Worm (Caenorhabditis elegans) whole organism, L2 larva: ENCODE results near the gene rsd-3.

Experiments used
- C34F6.9 ChIP-seq: fragments of 150-350 bp; optimal IDR thresholded peaks from 2 replicates; lab custom pipeline; 2014; ENCODE audit warnings: missing biosample characterization, missing genetic modification characterization
- F13H6.1 ChIP-seq: sonication (generic microtip); optimal IDR thresholded peaks from 2 replicates; lab custom pipeline; 2016; ENCODE audit warnings: missing genetic modification characterization, missing compliant biosample characterization
- R02D3.7 ChIP-seq: fragments of 150-350 bp; optimal IDR thresholded peaks from 2 replicates; lab custom pipeline; 2014; ENCODE audit warnings: missing biosample characterization, missing genetic modification characterization
- Y55F3AM.14 ChIP-seq: fragments of 200-800 bp; sonication (Bioruptor generic); optimal IDR thresholded peaks from 2 replicates; lab custom pipeline; 2018; ENCODE audit warnings: mild to moderate bottlenecking, missing genetic modification characterization, missing compliant biosample characterization
- alr-1 ChIP-seq: fragments of 150-350 bp; optimal IDR thresholded peaks from 2 replicates; lab custom pipeline; 2014; ENCODE audit warnings: missing biosample characterization, missing genetic modification characterization
- aly-2 ChIP-seq: fragments of 150-350 bp; optimal IDR thresholded peaks from 2 replicates; lab custom pipeline; 2014; ENCODE audit warnings: missing biosample characterization, missing genetic modification characterization
- ama-1 ChIP-seq: fragments of 150-350 bp; optimal IDR thresholded peaks from 2 replicates; lab custom pipeline; 2018; ENCODE audit warnings: inconsistent platforms
- blmp-1 ChIP-seq: sonication (generic microtip); optimal IDR thresholded peaks from 2 replicates; lab custom pipeline; 2017; ENCODE audit warnings: missing genetic modification characterization, mild to moderate bottlenecking, missing compliant biosample characterization, antibody characterized with exemption, moderate library complexity; ENCODE audit not compliant: insufficient read depth
- ceh-16 ChIP-seq: fragments of 150-350 bp; optimal IDR thresholded peaks from 2 replicates; lab custom pipeline; 2014; ENCODE audit warnings: missing biosample characterization, missing genetic modification characterization
- ceh-82 ChIP-seq: fragments of 150-350 bp; optimal IDR thresholded peaks from 2 replicates; lab custom pipeline; 2014; ENCODE audit warnings: missing biosample characterization, missing genetic modification characterization
- dmd-4 ChIP-seq: sonication (generic microtip); optimal IDR thresholded peaks from 2 replicates; lab custom pipeline; 2017; ENCODE audit warnings: missing biosample characterization, missing genetic modification characterization
- egl-27 ChIP-seq: sonication (generic microtip); optimal IDR thresholded peaks from 3 replicates; lab custom pipeline; 2017; ENCODE audit warnings: missing biosample characterization, missing genetic modification reagents, missing genetic modification characterization
- elt-1 ChIP-seq: fragments of 150-350 bp; optimal IDR thresholded peaks from 2 replicates; lab custom pipeline; 2014; ENCODE audit warnings: missing biosample characterization, missing genetic modification characterization
- fos-1 ChIP-seq: fragments of 150-350 bp; optimal IDR thresholded peaks from 2 replicates; lab custom pipeline; 2014; ENCODE audit warnings: missing biosample characterization, missing genetic modification characterization
- gmeb-1 ChIP-seq: fragments of 150-350 bp; optimal IDR thresholded peaks from 2 replicates; lab custom pipeline; 2014; ENCODE audit warnings: missing biosample characterization, missing genetic modification characterization
- lin-11 ChIP-seq: fragments of 150-350 bp; sonication (generic microtip); optimal IDR thresholded peaks from 2 replicates; lab custom pipeline; 2014; ENCODE audit warnings: missing biosample characterization, missing genetic modification characterization, inconsistent platforms, mixed read lengths
- lin-13 ChIP-seq: fragments of 150-350 bp; optimal IDR thresholded peaks from 2 replicates; lab custom pipeline; 2014; ENCODE audit warnings: missing biosample characterization, missing genetic modification reagents, missing genetic modification characterization
- mab-5 ChIP-seq: fragments of 150-350 bp; optimal IDR thresholded peaks from 2 replicates; lab custom pipeline; 2014; ENCODE audit warnings: missing biosample characterization, missing genetic modification characterization
- mbf-1 ChIP-seq: sonication (generic microtip); optimal IDR thresholded peaks from 2 replicates; lab custom pipeline; 2017; ENCODE audit warnings: missing biosample characterization, missing genetic modification characterization
- nhr-10 ChIP-seq: sonication (generic microtip); optimal IDR thresholded peaks from 2 replicates; lab custom pipeline; 2017; ENCODE audit warnings: missing biosample characterization, missing genetic modification characterization
- nhr-11 ChIP-seq: fragments of 150-350 bp; optimal IDR thresholded peaks from 2 replicates; lab custom pipeline; 2014; ENCODE audit warnings: missing biosample characterization, missing genetic modification characterization
- nhr-12 ChIP-seq: fragments of 150-350 bp; optimal IDR thresholded peaks from 2 replicates; lab custom pipeline; 2014; ENCODE audit warnings: missing biosample characterization, missing genetic modification characterization
- nhr-129 ChIP-seq: fragments of 150-350 bp; optimal IDR thresholded peaks from 2 replicates; lab custom pipeline; 2014; ENCODE audit warnings: missing biosample characterization, missing genetic modification characterization
- nhr-23 ChIP-seq: fragments of 150-350 bp; optimal IDR thresholded peaks from 2 replicates; lab custom pipeline; 2014; ENCODE audit warnings: missing biosample characterization, missing genetic modification reagents, missing genetic modification characterization
- nhr-237 ChIP-seq: fragments of 150-350 bp; optimal IDR thresholded peaks from 2 replicates; lab custom pipeline; 2014; ENCODE audit warnings: missing biosample characterization, missing genetic modification characterization
- nhr-25 ChIP-seq: fragments of 150-350 bp; sonication (generic microtip); optimal IDR thresholded peaks from 3 replicates; lab custom pipeline; 2014; ENCODE audit warnings: missing biosample characterization, missing genetic modification characterization
- nhr-6 ChIP-seq: fragments of 150-350 bp; optimal IDR thresholded peaks from 2 replicates; lab custom pipeline; 2014; ENCODE audit warnings: missing biosample characterization, missing genetic modification characterization
- nhr-77 ChIP-seq: fragments of 150-350 bp; optimal IDR thresholded peaks from 2 replicates; lab custom pipeline; 2014; ENCODE audit warnings: missing biosample characterization, missing genetic modification characterization
- peb-1 ChIP-seq: fragments of 150-350 bp; optimal IDR thresholded peaks from 2 replicates; lab custom pipeline; 2014; ENCODE audit warnings: missing biosample characterization, missing genetic modification characterization
- sem-4 ChIP-seq: fragments of 150-350 bp; optimal IDR thresholded peaks from 2 replicates; lab custom pipeline; 2014; ENCODE audit warnings: missing biosample characterization, missing genetic modification reagents, missing genetic modification characterization
- skn-1 ChIP-seq: sonication (generic microtip); optimal IDR thresholded peaks from 2 replicates; lab custom pipeline; 2017; ENCODE audit warnings: missing biosample characterization, missing genetic modification characterization
- sma-3 ChIP-seq: sonication (generic microtip); optimal IDR thresholded peaks from 2 replicates; lab custom pipeline; 2016; ENCODE audit warnings: missing genetic modification reagents, missing genetic modification characterization, missing compliant biosample characterization
- sma-9 ChIP-seq, 2 experiments: fragments of 150-350 bp in 1 of 2; sonication (generic microtip) in 1 of 2; optimal IDR thresholded peaks; 2 replicates each; lab custom pipeline; 2014 to 2016; ENCODE audit warnings: missing genetic modification characterization in 2 of 2, mild to moderate bottlenecking in 1 of 2, missing biosample characterization in 1 of 2, missing compliant biosample characterization in 1 of 2, missing genetic modification reagents in 1 of 2, moderate library complexity in 1 of 2
- unc-39 ChIP-seq: fragments of 150-350 bp; optimal IDR thresholded peaks from 2 replicates; lab custom pipeline; 2014; ENCODE audit warnings: missing biosample characterization, missing genetic modification characterization
- unc-55 ChIP-seq: fragments of 150-350 bp; sonication (generic microtip); optimal IDR thresholded peaks from 3 replicates; lab custom pipeline; 2014; ENCODE audit warnings: missing biosample characterization, missing genetic modification reagents, missing genetic modification characterization
- unc-62 ChIP-seq: fragments of 150-350 bp; optimal IDR thresholded peaks from 2 replicates; lab custom pipeline; 2014; ENCODE audit warnings: missing biosample characterization, missing genetic modification reagents, missing genetic modification characterization
- zag-1 ChIP-seq: fragments of 150-350 bp; optimal IDR thresholded peaks from 2 replicates; lab custom pipeline; 2014; ENCODE audit warnings: missing biosample characterization, missing genetic modification characterization
- ztf-1 ChIP-seq: fragments of 200-800 bp; sonication (Bioruptor generic); conservative IDR thresholded peaks from 2 replicates; pipeline ENCODE4 v1.3.6; 2022; ENCODE audit warnings: missing genetic modification characterization, missing compliant biosample characterization
- ztf-11 ChIP-seq: sonication (generic microtip); optimal IDR thresholded peaks from 2 replicates; lab custom pipeline; 2017; ENCODE audit warnings: missing biosample characterization, missing genetic modification characterization

The rsd-3 gene

ce11 chrX:11821159-11821720 is 22.9 kb downstream of the rsd-3 start:
- TF ChIP-seq F13H6.1 (tag; lab: Kevin White, UChicago) (peak; percentile 33), ceh-16 (no peak), alr-1 (tag; lab: Kevin White, UChicago) (no peak), nhr-23 (no peak), mbf-1 (tag; lab: Kevin White, UChicago) (no peak), nhr-77 (tag; lab: Kevin White, UChicago) (no peak), ama-1 (lab: Kevin White, UChicago) (no peak), lin-13 (no peak), unc-55 (no peak), gmeb-1 (no peak), blmp-1 (tag; lab: Kevin White, UChicago) (no peak), dmd-4 (tag; lab: Kevin White, UChicago) (no peak), zag-1 (tag; lab: Kevin White, UChicago) (no peak), C34F6.9 (tag; lab: Kevin White, UChicago) (peak; percentile 3), ceh-82 (no peak)

- TF ChIP-seq mab-5 (tag; lab: Kevin White, UChicago): no peak
- TF ChIP-seq lin-11 (tag; lab: Kevin White, UChicago): no peak
- TF ChIP-seq nhr-6 (tag; lab: Kevin White, UChicago): no peak
- no peak for TF ChIP-seq nhr-25 (tag; lab: Kevin White, UChicago)
- TF ChIP-seq ama-1 (lab: Kevin White, UChicago): no peak
- no peak for TF ChIP-seq Y55F3AM.14
- TF ChIP-seq egl-27 (tag; lab: Kevin White, UChicago): no peak
- TF ChIP-seq nhr-77 (tag; lab: Kevin White, UChicago): no peak
- TF ChIP-seq elt-1: no peak
- TF ChIP-seq ceh-82: no peak
- TF ChIP-seq ceh-16: no peak
- no peak for TF ChIP-seq unc-55
- no peak for TF ChIP-seq R02D3.7 (tag; lab: Kevin White, UChicago)
- no peak for TF ChIP-seq nhr-23
- no peak for TF ChIP-seq sma-3 (GFP tag; lab: Kevin White, UChicago)
- TF ChIP-seq nhr-129: no peak
- TF ChIP-seq peb-1 (tag; lab: Kevin White, UChicago): no peak
- TF ChIP-seq, all 48 proteins: peak for 0
Measured at ce11 chrX:11823704-11824103, 25.4 kb downstream of the rsd-3 start, which contains the start of gene tag-241. tag-241 (plus strand) TSS chrX:11824004.

ce11 chrX:11826892-11827291 is 28.6 kb downstream of the rsd-3 start:
- TF ChIP-seq nhr-129 (no peak), elt-1 (no peak), ama-1 (lab: Kevin White, UChicago) (no peak), nhr-237 (tag; lab: Kevin White, UChicago) (no peak), unc-55 (no peak), ceh-16 (no peak), alr-1 (tag; lab: Kevin White, UChicago) (no peak), sma-9 (GFP tag; optimal IDR thresholded peaks at IDR 0.05; lab: Kevin White, UChicago) (no peak), sma-9 (tag; optimal IDR thresholded peaks at IDR 0.05; lab: Kevin White, UChicago) (no peak), egl-27 (tag; lab: Kevin White, UChicago) (no peak), skn-1 (tag; lab: Kevin White, UChicago) (no peak), nhr-10 (no peak), sem-4 (tag; lab: Kevin White, UChicago) (no peak), fos-1 (tag; lab: Kevin White, UChicago) (no peak), C34F6.9 (tag; lab: Kevin White, UChicago) (no peak), sma-3 (GFP tag; lab: Kevin White, UChicago) (no peak), unc-39 (tag; lab: Kevin White, UChicago) (no peak), unc-62 (GFP tag; lab: Kevin White, UChicago) (no peak)

ce11 chrX:11827528-11827927 is 29.2 kb downstream of the rsd-3 start:
- no peak for TF ChIP-seq C34F6.9 (tag; lab: Kevin White, UChicago)
- TF ChIP-seq sma-9 (GFP tag; optimal IDR thresholded peaks at IDR 0.05; lab: Kevin White, UChicago): no peak
- TF ChIP-seq sma-9 (tag; optimal IDR thresholded peaks at IDR 0.05; lab: Kevin White, UChicago): no peak
- no peak for TF ChIP-seq gmeb-1
- TF ChIP-seq unc-39 (tag; lab: Kevin White, UChicago): no peak
- TF ChIP-seq peb-1 (tag; lab: Kevin White, UChicago): no peak
- TF ChIP-seq mbf-1 (tag; lab: Kevin White, UChicago): no peak
- no peak for TF ChIP-seq aly-2 (tag; lab: Kevin White, UChicago)
- no peak for TF ChIP-seq nhr-10
- TF ChIP-seq lin-11 (tag; lab: Kevin White, UChicago): no peak
- no peak for TF ChIP-seq nhr-129
- no peak for TF ChIP-seq Y55F3AM.14
- TF ChIP-seq nhr-11: no peak
- no peak for TF ChIP-seq ztf-11 (tag; lab: Kevin White, UChicago)
- no peak for TF ChIP-seq ceh-16
- no peak for TF ChIP-seq ztf-1 (GFP tag; lab: Robert Waterston, UW)
- TF ChIP-seq nhr-6 (tag; lab: Kevin White, UChicago): no peak
- TF ChIP-seq nhr-12: no peak
- TF ChIP-seq, all 48 proteins: peak for 0
